Worm (Caenorhabditis elegans) whole organism, mixed stage, embryonic: ENCODE results near the gene shn-1.

Experiments used
- bed-3 ChIP-seq: fragments of 200-800 bp; sonication (Bioruptor generic); optimal IDR thresholded peaks from 3 replicates; lab custom pipeline; 2018; ENCODE audit warnings: mild to moderate bottlenecking, missing genetic modification characterization, moderate library complexity, missing compliant biosample characterization
- ceh-43 ChIP-seq: fragments of 200-800 bp; sonication (Bioruptor generic); optimal IDR thresholded peaks from 2 replicates; lab custom pipeline; 2018; ENCODE audit warnings: mild to moderate bottlenecking, missing genetic modification characterization, moderate library complexity, missing compliant biosample characterization
- ceh-83 ChIP-seq: fragments of 200-800 bp; sonication (Bioruptor generic); optimal IDR thresholded peaks from 2 replicates; lab custom pipeline; 2018; ENCODE audit warnings: mild to moderate bottlenecking, missing genetic modification characterization, missing compliant biosample characterization
- mep-1 ChIP-seq: fragments of 150-350 bp; optimal IDR thresholded peaks from 2 replicates; lab custom pipeline; 2017; ENCODE audit warnings: missing biosample characterization, missing genetic modification reagents, missing genetic modification characterization, inconsistent platforms
- nhr-12 ChIP-seq: fragments of 150-350 bp; optimal IDR thresholded peaks from 2 replicates; lab custom pipeline; 2014; ENCODE audit warnings: missing biosample characterization, missing genetic modification characterization
- nhr-237 ChIP-seq: fragments of 150-350 bp; optimal IDR thresholded peaks from 2 replicates; lab custom pipeline; 2014; ENCODE audit warnings: missing biosample characterization, missing genetic modification characterization
- nhr-28 ChIP-seq: fragments of 150-350 bp; optimal IDR thresholded peaks from 2 replicates; lab custom pipeline; 2014; ENCODE audit warnings: missing biosample characterization, missing genetic modification characterization
- pha-4 ChIP-seq: fragments of 150-350 bp; optimal IDR thresholded peaks from 2 replicates; lab custom pipeline; 2018; ENCODE audit warnings: missing biosample characterization, missing genetic modification reagents, missing genetic modification characterization
- snpc-4 ChIP-seq: fragments of 150-350 bp; optimal IDR thresholded peaks from 2 replicates; lab custom pipeline; 2014; ENCODE audit warnings: missing biosample characterization, missing genetic modification characterization
- sptf-1 ChIP-seq: sonication (generic microtip); optimal IDR thresholded peaks from 2 replicates; lab custom pipeline; 2017; ENCODE audit warnings: mild to moderate bottlenecking, missing genetic modification characterization, moderate library complexity, missing compliant biosample characterization

ce11 chrII:11392390-11392789 is 1.6 kb upstream of the shn-1 start:
- TF ChIP-seq sptf-1 (tag; lab: Kevin White, UChicago) (no peak), mep-1 (tag; lab: Kevin White, UChicago) (no peak), nhr-237 (tag; lab: Kevin White, UChicago) (no peak), ceh-43 (GFP tag; lab: Kevin White, UChicago) (no peak), snpc-4 (no peak), nhr-12 (tag; lab: Kevin White, UChicago) (no peak), nhr-28 (tag; lab: Kevin White, UChicago) (no peak), bed-3 (GFP tag; lab: Kevin White, UChicago) (no peak), ceh-83 (GFP tag; lab: Kevin White, UChicago) (no peak), pha-4 (tag; lab: Kevin White, UChicago) (no peak)
